Fruit fly (Drosophila melanogaster) whole organism, embryonic: ENCODE data around the gene Pits.

Experiments
- Bgb ChIP-seq: fragments of 200-800 bp; sonication (Bioruptor generic); IDR thresholded peaks from 2 replicates; pipeline ENCODE4 v1.3.6; 2022; ENCODE audit warnings: missing biosample characterization, missing genetic modification characterization; ENCODE audit not compliant: partially characterized antibody
- CG10274 ChIP-seq: fragments of 200-800 bp; sonication (Bioruptor generic); optimal IDR thresholded peaks from 3 replicates; lab custom pipeline; 2017; ENCODE audit warnings: missing biosample characterization, mild to moderate bottlenecking, missing genetic modification characterization
- CG10959 ChIP-seq: fragments of 200-800 bp; sonication (Bioruptor generic); IDR thresholded peaks from 2 replicates; pipeline ENCODE4 v1.3.6; 2022; ENCODE audit warnings: missing biosample characterization, missing genetic modification characterization
- CG11093 ChIP-seq: fragments of 200-800 bp; sonication (Bioruptor generic); IDR thresholded peaks from 3 replicates; pipeline ENCODE4 v1.3.6; 2022; ENCODE audit warnings: missing biosample characterization, missing genetic modification characterization
- CG11560 ChIP-seq: fragments of 200-800 bp; sonication (Bioruptor generic); IDR thresholded peaks from 3 replicates; pipeline ENCODE4 v1.3.6; 2022; ENCODE audit warnings: missing biosample characterization, missing genetic modification characterization
- CG11696 ChIP-seq: fragments of 200-800 bp; sonication (Bioruptor generic); IDR thresholded peaks from 2 replicates; pipeline ENCODE4 v1.3.6; 2022; ENCODE audit warnings: missing biosample characterization, missing genetic modification characterization
- CG12071 ChIP-seq: fragments of 200-800 bp; sonication (Bioruptor generic); optimal IDR thresholded peaks from 3 replicates; lab custom pipeline; 2018; ENCODE audit warnings: missing biosample characterization, mild to moderate bottlenecking, missing genetic modification characterization
- CG12769 ChIP-seq: fragments of 200-800 bp; sonication (Bioruptor generic); optimal IDR thresholded peaks from 2 replicates; lab custom pipeline; 2019; ENCODE audit warnings: missing biosample characterization, mild to moderate bottlenecking, missing genetic modification characterization, moderate library complexity
- CG13775 ChIP-seq: fragments of 200-800 bp; sonication (Bioruptor generic); optimal IDR thresholded peaks from 3 replicates; lab custom pipeline; 2017; ENCODE audit warnings: missing biosample characterization, mild to moderate bottlenecking, missing genetic modification characterization
- CG16815 ChIP-seq: fragments of 200-800 bp; sonication (Bioruptor generic); optimal IDR thresholded peaks from 3 replicates; lab custom pipeline; 2017; ENCODE audit warnings: missing biosample characterization, mild to moderate bottlenecking, missing genetic modification characterization
- CG16863 ChIP-seq: fragments of 200-800 bp; sonication (Bioruptor generic); optimal IDR thresholded peaks from 3 replicates; lab custom pipeline; 2016; ENCODE audit warnings: missing biosample characterization, missing genetic modification characterization
- CG17829 ChIP-seq: fragments of 200-800 bp; optimal IDR thresholded peaks from 2 replicates; lab custom pipeline; 2019; ENCODE audit warnings: missing biosample characterization, mild to moderate bottlenecking, missing genetic modification characterization, moderate library complexity
- CG18476 ChIP-seq: fragments of 200-800 bp; sonication (Bioruptor generic); optimal IDR thresholded peaks from 2 replicates; lab custom pipeline; 2016; ENCODE audit warnings: missing biosample characterization, mild to moderate bottlenecking, missing genetic modification characterization
- CG3281 ChIP-seq: fragments of 200-800 bp; sonication (Bioruptor generic); optimal IDR thresholded peaks from 3 replicates; lab custom pipeline; 2017; ENCODE audit warnings: missing biosample characterization, mild to moderate bottlenecking, missing genetic modification characterization
- CG33213 ChIP-seq: fragments of 200-800 bp; sonication (Bioruptor generic); optimal IDR thresholded peaks from 3 replicates; lab custom pipeline; 2016; ENCODE audit warnings: missing biosample characterization, missing genetic modification characterization
- CG3847 ChIP-seq: fragments of 200-800 bp; sonication (Bioruptor generic); IDR thresholded peaks from 2 replicates; pipeline ENCODE4 v1.3.6; 2022; ENCODE audit warnings: missing biosample characterization, missing genetic modification characterization
- CG4617 ChIP-seq: fragments of 200-800 bp; sonication (Bioruptor generic); optimal IDR thresholded peaks from 3 replicates; lab custom pipeline; 2016; ENCODE audit warnings: missing biosample characterization, missing genetic modification characterization, borderline replicate concordance
- CG4820 ChIP-seq: fragments of 200-800 bp; sonication (Bioruptor generic); optimal IDR thresholded peaks from 3 replicates; lab custom pipeline; 2016; ENCODE audit warnings: missing biosample characterization, missing genetic modification characterization
- CG8290 ChIP-seq, 3 experiments: fragments of 200-800 bp; sonication (Bioruptor generic); optimal IDR thresholded peaks; 2 replicates each; lab custom pipeline; 2016 to 2019; ENCODE audit warnings: missing biosample characterization in 3 of 3, missing genetic modification characterization in 3 of 3, mild to moderate bottlenecking in 2 of 3, moderate library complexity in 1 of 3
- CG8388 ChIP-seq: fragments of 200-800 bp; sonication (Bioruptor generic); optimal IDR thresholded peaks from 2 replicates; lab custom pipeline; 2019; ENCODE audit warnings: missing biosample characterization, mild to moderate bottlenecking, missing genetic modification characterization, moderate library complexity
- CG9727 ChIP-seq: fragments of 200-800 bp; sonication (Bioruptor generic); optimal IDR thresholded peaks from 3 replicates; lab custom pipeline; 2017; ENCODE audit warnings: missing biosample characterization, mild to moderate bottlenecking, missing genetic modification characterization
- CG9876 ChIP-seq: fragments of 200-800 bp; sonication (Bioruptor generic); optimal IDR thresholded peaks from 2 replicates; lab custom pipeline; 2016; ENCODE audit warnings: missing biosample characterization, missing genetic modification characterization
- CrebB ChIP-seq: fragments of 200-800 bp; sonication (Bioruptor generic); optimal IDR thresholded peaks from 3 replicates; lab custom pipeline; 2018; ENCODE audit warnings: missing biosample characterization, mild to moderate bottlenecking, missing genetic modification characterization
- Dek ChIP-seq: fragments of 200-800 bp; sonication (Bioruptor generic); optimal IDR thresholded peaks from 3 replicates; lab custom pipeline; 2019; ENCODE audit warnings: missing biosample characterization, mild to moderate bottlenecking, missing genetic modification characterization, moderate library complexity
- Ets97D ChIP-seq: fragments of 200-800 bp; sonication (Bioruptor generic); optimal IDR thresholded peaks from 3 replicates; lab custom pipeline; 2016; ENCODE audit warnings: missing biosample characterization, missing genetic modification characterization
- Fer3 ChIP-seq: fragments of 200-800 bp; sonication (Bioruptor generic); optimal IDR thresholded peaks from 2 replicates; lab custom pipeline; 2018; ENCODE audit warnings: missing biosample characterization, mild to moderate bottlenecking, missing genetic modification characterization, moderate library complexity
- HLH4C ChIP-seq: fragments of 200-800 bp; sonication (Bioruptor generic); IDR thresholded peaks from 3 replicates; pipeline ENCODE4 v1.3.6; 2022; ENCODE audit warnings: missing biosample characterization, missing genetic modification characterization; ENCODE audit not compliant: partially characterized antibody
- HLH54F ChIP-seq: fragments of 200-800 bp; sonication (Bioruptor generic); optimal IDR thresholded peaks from 3 replicates; lab custom pipeline; 2016; ENCODE audit warnings: missing biosample characterization, missing genetic modification characterization
- MESR4 ChIP-seq: fragments of 200-800 bp; sonication (Bioruptor generic); optimal IDR thresholded peaks from 2 replicates; lab custom pipeline; 2018; ENCODE audit warnings: missing biosample characterization, mild to moderate bottlenecking, missing genetic modification characterization, moderate library complexity
- Meics ChIP-seq: fragments of 200-800 bp; sonication (Bioruptor generic); optimal IDR thresholded peaks from 2 replicates; lab custom pipeline; 2017; ENCODE audit warnings: missing biosample characterization, mild to moderate bottlenecking, missing genetic modification characterization
- Pdp1 ChIP-seq, 2 experiments: fragments of 200-800 bp; sonication (Bioruptor generic); optimal IDR thresholded peaks; 3 replicates each; lab custom pipeline; 2016; ENCODE audit warnings: missing biosample characterization in 2 of 2, missing genetic modification characterization in 2 of 2, mild to moderate bottlenecking in 1 of 2, moderate library complexity in 1 of 2
- bbx ChIP-seq: fragments of 200-800 bp; sonication (Bioruptor generic); IDR thresholded peaks from 2 replicates; pipeline ENCODE4 v1.3.6; 2022; ENCODE audit warnings: missing biosample characterization, missing genetic modification characterization; ENCODE audit not compliant: partially characterized antibody
- chif ChIP-seq, 2 experiments: fragments of 200-800 bp; sonication (Bioruptor generic); optimal IDR thresholded peaks; 3 replicates each; lab custom pipeline; 2016; ENCODE audit warnings: missing biosample characterization in 2 of 2, missing genetic modification characterization in 2 of 2
- da ChIP-seq: fragments of 200-800 bp; sonication (Bioruptor generic); optimal IDR thresholded peaks from 2 replicates; lab custom pipeline; 2016; ENCODE audit warnings: missing biosample characterization, missing genetic modification characterization
- dati ChIP-seq: fragments of 200-800 bp; sonication (Bioruptor generic); IDR thresholded peaks from 2 replicates; pipeline ENCODE4 v1.3.6; 2022; ENCODE audit warnings: missing biosample characterization, missing genetic modification characterization
- eve ChIP-seq, 2 experiments: fragments of >200 bp; optimal IDR thresholded peaks; 2 replicates each; lab custom pipeline; 2017; ENCODE audit warnings: missing biosample characterization in 2 of 2, missing genetic modification characterization in 2 of 2
- ham ChIP-seq: fragments of 200-800 bp; sonication (Bioruptor generic); IDR thresholded peaks from 2 replicates; pipeline ENCODE4 v1.3.6; 2022; ENCODE audit warnings: missing biosample characterization, missing genetic modification characterization
- hbn ChIP-seq: fragments of 200-800 bp; sonication (Bioruptor generic); IDR thresholded peaks from 2 replicates; pipeline ENCODE4 v1.3.6; 2022; ENCODE audit warnings: missing biosample characterization, missing genetic modification characterization; ENCODE audit not compliant: partially characterized antibody
- kni ChIP-seq: fragments of 200-800 bp; sonication (Bioruptor generic); optimal IDR thresholded peaks from 3 replicates; lab custom pipeline; 2017; ENCODE audit warnings: mild to moderate bottlenecking, missing biosample characterization, missing genetic modification reagents, missing genetic modification characterization
- knrl ChIP-seq: fragments of 200-800 bp; sonication (Bioruptor generic); IDR thresholded peaks from 3 replicates; pipeline ENCODE4 v1.3.6; 2022; ENCODE audit warnings: missing biosample characterization, missing genetic modification characterization; ENCODE audit not compliant: partially characterized antibody
- lab ChIP-seq: fragments of 200-800 bp; sonication (Bioruptor generic); optimal IDR thresholded peaks from 3 replicates; lab custom pipeline; 2017; ENCODE audit warnings: missing biosample characterization, missing genetic modification characterization, mild to moderate bottlenecking, moderate library complexity, missing genetic modification reagents
- pnt ChIP-seq: fragments of 200-800 bp; sonication (Bioruptor generic); optimal IDR thresholded peaks from 3 replicates; lab custom pipeline; 2016; ENCODE audit warnings: missing biosample characterization, missing genetic modification characterization
- ranshi ChIP-seq: fragments of 200-800 bp; sonication (Bioruptor generic); IDR thresholded peaks from 2 replicates; pipeline ENCODE4 v1.3.6; 2022; ENCODE audit warnings: missing biosample characterization, missing genetic modification characterization
- scrt ChIP-seq: fragments of 200-800 bp; sonication (Bioruptor generic); optimal IDR thresholded peaks from 2 replicates; lab custom pipeline; 2018; ENCODE audit warnings: missing biosample characterization, mild to moderate bottlenecking, missing genetic modification characterization, moderate library complexity
- so ChIP-seq: fragments of 200-800 bp; sonication (Bioruptor generic); IDR thresholded peaks from 3 replicates; pipeline ENCODE4 v1.3.6; 2022; ENCODE audit warnings: missing biosample characterization, missing genetic modification characterization
- tap ChIP-seq: fragments of 200-800 bp; optimal IDR thresholded peaks from 3 replicates; lab custom pipeline; 2019; ENCODE audit warnings: missing biosample characterization, mild to moderate bottlenecking, missing genetic modification characterization, moderate library complexity
- tna ChIP-seq: fragments of 200-800 bp; sonication (Bioruptor generic); IDR thresholded peaks from 2 replicates; pipeline ENCODE4 v1.3.6; 2022; ENCODE audit warnings: missing biosample characterization, missing genetic modification characterization; ENCODE audit not compliant: partially characterized antibody
- ttk ChIP-seq: fragments of 200-800 bp; sonication (Bioruptor generic); IDR thresholded peaks from 2 replicates; pipeline ENCODE4 v2.1.2; 2022; ENCODE audit warnings: missing biosample characterization, missing genetic modification characterization
- twi ChIP-seq: fragments of 200-800 bp; optimal IDR thresholded peaks from 2 replicates; lab custom pipeline; 2019; ENCODE audit warnings: missing biosample characterization, mild to moderate bottlenecking, missing genetic modification characterization, moderate library complexity

Pits gene

DNA sequence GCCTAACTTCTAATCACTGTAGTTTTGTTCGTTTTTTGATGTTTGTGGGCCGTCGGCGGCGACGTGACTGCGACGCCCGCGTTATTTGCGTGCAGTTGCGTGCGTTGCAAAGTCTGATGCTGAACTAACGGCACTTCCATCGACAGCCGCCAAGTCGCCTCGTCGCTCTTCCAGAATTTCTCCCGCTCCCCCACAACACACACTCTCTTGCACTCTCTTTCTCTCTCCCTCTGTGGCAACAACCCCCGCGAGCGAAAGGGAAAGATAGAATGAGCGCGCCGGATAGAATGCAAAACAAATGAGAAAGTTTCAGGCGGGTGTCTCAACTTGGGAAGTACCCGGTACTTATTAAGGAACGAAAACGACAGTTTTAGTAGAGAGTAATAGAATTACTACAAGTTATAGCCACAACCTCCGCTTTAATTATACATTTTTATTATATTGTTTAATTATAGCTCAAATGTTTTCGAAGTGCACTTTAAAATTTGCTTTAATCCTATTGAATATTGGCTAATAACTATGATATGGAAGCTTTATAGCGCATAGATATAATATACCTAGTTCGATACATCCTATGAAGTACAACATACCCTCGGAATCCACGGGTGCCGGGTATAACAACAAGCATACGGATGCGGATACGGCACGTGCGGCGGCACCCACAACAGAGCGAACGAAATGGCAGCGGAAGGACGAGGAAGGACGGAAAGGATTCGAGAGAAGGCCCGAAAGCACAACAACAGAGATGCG lies 36.0 kb downstream of the Pits start (continued):
- TF ChIP-seq MESR4 (GFP tag; lab: Kevin White, UChicago) (no peak), CG4820 (GFP tag; lab: Kevin White, UChicago) (no peak), dati (GFP tag; lab: Robert Waterston, UW) (no peak), CG9727 (GFP tag; lab: Kevin White, UChicago) (no peak), bbx (GFP tag; lab: Robert Waterston, UW) (no peak), CG10959 (GFP tag; lab: Robert Waterston, UW) (no peak), chif (GFP tag; optimal IDR thresholded peaks at IDR 0.05; lab: Kevin White, UChicago) (no peak), Pdp1 (GFP tag; optimal IDR thresholded peaks at IDR 0.05; lab: Kevin White, UChicago) (no peak), tap (tag; lab: Kevin White, UChicago) (peak; percentile 16), ttk (GFP tag; lab: Robert Waterston, UW) (no peak), lab (peak; percentile 57), HLH54F (no peak), CG16815 (GFP tag; lab: Kevin White, UChicago) (no peak), CrebB (tag; lab: Kevin White, UChicago) (no peak), Fer3 (tag; lab: Kevin White, UChicago) (peak; percentile 2), CG11696 (GFP tag; lab: Robert Waterston, UW) (no peak), twi (tag; lab: Kevin White, UChicago) (no peak), tna (GFP tag; lab: Robert Waterston, UW) (no peak), hbn (GFP tag; lab: Robert Waterston, UW) (no peak), eve (GFP tag; optimal IDR thresholded peaks at IDR 0.05; lab: Kevin White, UChicago) (no peak), Dek (tag; lab: Kevin White, UChicago) (peak; percentile 41), Meics (GFP tag; lab: Kevin White, UChicago) (peak; percentile 37), ranshi (GFP tag; lab: Robert Waterston, UW) (no peak), Ets97D (no peak), CG33213 (GFP tag; lab: Kevin White, UChicago) (no peak), HLH4C (GFP tag; lab: Robert Waterston, UW) (no peak), CG9876 (GFP tag; lab: Kevin White, UChicago) (no peak), CG8290 (GFP tag; optimal IDR thresholded peaks at IDR 0.05; lab: Kevin White, UChicago) (no peak), CG8290 (tag; optimal IDR thresholded peaks at IDR 0.05; lab: Kevin White, UChicago) (no peak), CG13775 (no peak), CG8388 (GFP tag; lab: Kevin White, UChicago) (no peak), ham (no peak), scrt (GFP tag; lab: Kevin White, UChicago) (peak; percentile 35), CG3281 (GFP tag; lab: Kevin White, UChicago) (no peak), CG10274 (GFP tag; lab: Kevin White, UChicago) (no peak), CG11560 (tag; lab: Robert Waterston, UW) (no peak), CG17829 (tag; lab: Kevin White, UChicago) (peak; percentile 5), knrl (GFP tag; lab: Robert Waterston, UW) (no peak), kni (no peak), CG12071 (GFP tag; lab: Kevin White, UChicago) (no peak), da (GFP tag; lab: Kevin White, UChicago) (no peak), Bgb (GFP tag; lab: Robert Waterston, UW) (no peak), so (GFP tag; lab: Robert Waterston, UW) (no peak), CG11093 (GFP tag; lab: Robert Waterston, UW) (0 out of 3 replicates have a peak, but pooled peaks have one; percentile 23), CG18476 (no peak), CG4617 (GFP tag; lab: Kevin White, UChicago) (no peak), CG12769 (no peak), pnt (GFP tag; lab: Kevin White, UChicago) (no peak), CG3847 (GFP tag; lab: Robert Waterston, UW) (no peak), CG16863 (GFP tag; lab: Kevin White, UChicago) (no peak)
